Fruit fly (Drosophila melanogaster): ENCODE data around the gene CG43373.
A peak's percentile ranks its signal among the peaks of the same experiment; 100 is the strongest.

The CG43373 gene

DNA sequence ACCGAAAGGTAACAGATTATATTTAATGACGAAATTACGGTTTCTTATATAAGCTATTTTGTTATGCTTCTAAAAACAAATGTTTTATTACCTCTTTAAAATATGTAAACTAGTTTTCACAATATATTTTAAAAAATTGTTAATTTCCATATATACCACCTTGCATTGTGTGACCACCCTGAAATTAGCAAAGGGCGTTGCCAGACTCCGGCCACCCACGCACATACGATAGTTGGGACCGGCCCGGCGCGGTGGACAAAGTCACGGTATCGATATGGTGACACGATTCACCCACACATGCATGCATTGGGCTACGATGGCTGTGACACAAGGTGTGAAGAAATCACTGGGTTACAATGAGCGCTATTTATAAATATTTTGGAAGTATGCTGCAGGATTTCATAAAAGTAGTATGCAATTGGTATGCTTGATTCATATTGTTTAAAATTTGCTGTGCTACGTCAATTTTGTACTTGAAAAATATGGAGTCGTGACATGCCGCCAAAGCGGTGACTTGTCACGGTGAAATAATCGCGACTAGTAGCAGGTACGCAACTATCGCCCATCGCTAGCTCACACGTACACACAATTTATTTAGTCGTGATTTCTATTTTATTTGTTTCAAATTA is 44.9 kb upstream of the CG43373 start (continued):
- TF ChIP-seq CG1529 (GFP tag; optimal IDR thresholded peaks at IDR 0.05) = peak; percentile 18
- no peak for TF ChIP-seq aop (GFP tag; IDR thresholded peaks at IDR 0.05)
- peak; percentile 96 for TF ChIP-seq knrl (GFP tag; IDR thresholded peaks at IDR 0.05; ENCODE audit: partially characterized antibody)
- TF ChIP-seq CG34224 (GFP tag; IDR thresholded peaks at IDR 0.05; ENCODE audit: partially characterized antibody) = peak; percentile 93
- peak; percentile 44 for TF ChIP-seq emc (GFP tag; optimal IDR thresholded peaks at IDR 0.05)
- peak; percentile 96 for TF ChIP-seq Doc3 (GFP tag; IDR thresholded peaks at IDR 0.05; ENCODE audit: partially characterized antibody)
- TF ChIP-seq Atf6 (GFP tag; IDR thresholded peaks at IDR 0.05) = peak; percentile 64; the same call in 1 of the 2 replicates
- no peak for TF ChIP-seq CG4707 (GFP tag; optimal IDR thresholded peaks at IDR 0.05)
- peak; percentile 84 for TF ChIP-seq CG12659 (GFP tag; optimal IDR thresholded peaks at IDR 0.05)
- peak; percentile 53; the same call in 1 of the 2 replicates for TF ChIP-seq chm (GFP tag; IDR thresholded peaks at IDR 0.05)
- TF ChIP-seq Gug (GFP tag; IDR thresholded peaks at IDR 0.05) = peak; percentile 66
- TF ChIP-seq CG17612 (GFP tag; IDR thresholded peaks at IDR 0.05) = no peak
- peak; percentile 31 for TF ChIP-seq twi (tag; optimal IDR thresholded peaks at IDR 0.05)
- no peak for TF ChIP-seq CG18011 (GFP tag; optimal IDR thresholded peaks at IDR 0.05)
- TF ChIP-seq Sry-β (GFP tag; optimal IDR thresholded peaks at IDR 0.05) = peak; percentile 52
- no peak for TF ChIP-seq CG3407 (GFP tag; optimal IDR thresholded peaks at IDR 0.05)
- no peak for TF ChIP-seq ATbp (GFP tag; optimal IDR thresholded peaks at IDR 0.05)
- TF ChIP-seq CG17912 (GFP tag; optimal IDR thresholded peaks at IDR 0.05) = peak; percentile 50
- no peak for TF ChIP-seq croc (GFP tag; conservative IDR thresholded peaks at IDR 0.05)
- peak; percentile 13 for TF ChIP-seq CG10209 (GFP tag; optimal IDR thresholded peaks at IDR 0.05)
- TF ChIP-seq CG9727 (GFP tag; optimal IDR thresholded peaks at IDR 0.05) = peak; percentile 68
- peak; percentile 41; the same call in 1 of the 3 replicates for TF ChIP-seq otp (GFP tag; IDR thresholded peaks at IDR 0.05)
- TF ChIP-seq MESR4 (GFP tag; optimal IDR thresholded peaks at IDR 0.05) = no peak
- no peak for TF ChIP-seq esg (GFP tag; conservative IDR thresholded peaks at IDR 0.05)
- TF ChIP-seq cwo (GFP tag; optimal IDR thresholded peaks at IDR 0.05) = peak; percentile 24
- TF ChIP-seq CG12236 (GFP tag; optimal IDR thresholded peaks at IDR 0.05) = no peak
- no peak for TF ChIP-seq lab (GFP tag; optimal IDR thresholded peaks at IDR 0.05)
- peak; percentile 79 for TF ChIP-seq CG2116 (GFP tag; optimal IDR thresholded peaks at IDR 0.05)
- peak; percentile 10 for TF ChIP-seq Mes4 (GFP tag; optimal IDR thresholded peaks at IDR 0.05)
- TF ChIP-seq CG3281 (GFP tag; optimal IDR thresholded peaks at IDR 0.05) = peak; percentile 34
- peak; percentile 53; the same call in 1 of the 2 replicates for TF ChIP-seq Xrp1 (GFP tag; IDR thresholded peaks at IDR 0.05)
- TF ChIP-seq dmrt11E (tag; optimal IDR thresholded peaks at IDR 0.05) = peak; percentile 37
- TF ChIP-seq CG2712 (tag; optimal IDR thresholded peaks at IDR 0.05) = peak; percentile 66
- peak; percentile 82; the same call in 2 of the 4 replicates for TF ChIP-seq chinmo (GFP tag; IDR thresholded peaks at IDR 0.05; ENCODE audit: partially characterized antibody)
- TF ChIP-seq Side (GFP tag; optimal IDR thresholded peaks at IDR 0.05) = peak; percentile 41
- peak; percentile 15 for TF ChIP-seq mirr (GFP tag; optimal IDR thresholded peaks at IDR 0.05)
- TF ChIP-seq NC2α (GFP tag; optimal IDR thresholded peaks at IDR 0.05) = no peak
- peak; percentile 97 for TF ChIP-seq Ets65A (GFP tag)
- no peak for TF ChIP-seq Nf-YA (GFP tag; IDR thresholded peaks at IDR 0.05)
- peak; percentile 70 for TF ChIP-seq CG2678 (tag; optimal IDR thresholded peaks at IDR 0.05)
- peak; percentile 45 for TF ChIP-seq lbe (GFP tag; optimal IDR thresholded peaks at IDR 0.05)
- 0 out of 2 replicates have a peak, but pooled peaks have one; percentile 31 for TF ChIP-seq CG7372 (GFP tag; IDR thresholded peaks at IDR 0.05)
- peak; percentile 31 for TF ChIP-seq CG34376 (GFP tag; optimal IDR thresholded peaks at IDR 0.05)
- no peak for TF ChIP-seq CrebB (tag; optimal IDR thresholded peaks at IDR 0.05)
- TF ChIP-seq Opbp (GFP tag; IDR thresholded peaks at IDR 0.05; ENCODE audit: partially characterized antibody) = peak; percentile 85
- peak; percentile 92 for TF ChIP-seq hb (GFP tag; IDR thresholded peaks at IDR 0.05; ENCODE audit: partially characterized antibody)
- peak; percentile 10 for TF ChIP-seq da (GFP tag; optimal IDR thresholded peaks at IDR 0.05)
- no peak for TF ChIP-seq CG6854 (GFP tag; optimal IDR thresholded peaks at IDR 0.05)
